Worm (Caenorhabditis elegans) whole organism, L4 larva: ENCODE results near the gene rgs-4.

Experiments
- D1046.2 ChIP-seq: fragments of 200-800 bp; sonication (Bioruptor generic); IDR thresholded peaks from 2 replicates; pipeline ENCODE4 v1.3.6; 2022; ENCODE audit warnings: missing genetic modification characterization, missing compliant biosample characterization
- R02D3.7 ChIP-seq: fragments of 150-350 bp; sonication (generic microtip); optimal IDR thresholded peaks from 3 replicates; lab custom pipeline; 2014; ENCODE audit warnings: missing biosample characterization, missing genetic modification characterization
- T20F7.1 ChIP-seq: fragments of 200-800 bp; sonication (Bioruptor generic); optimal IDR thresholded peaks from 2 replicates; lab custom pipeline; 2018; ENCODE audit warnings: mild to moderate bottlenecking, missing genetic modification characterization, missing compliant biosample characterization
- T26A8.4 ChIP-seq: fragments of 200-800 bp; sonication (Bioruptor generic); IDR thresholded peaks from 2 replicates; pipeline ENCODE4 v1.3.6; 2022; ENCODE audit warnings: missing genetic modification characterization, missing compliant biosample characterization
- Y48G9A.11 ChIP-seq: fragments of 200-800 bp; sonication (Bioruptor generic); IDR thresholded peaks from 2 replicates; pipeline ENCODE4 v1.3.6; 2022; ENCODE audit warnings: missing genetic modification reagents, missing genetic modification characterization, missing compliant biosample characterization
- Y75B8A.6 ChIP-seq: fragments of 200-800 bp; sonication (Bioruptor generic); IDR thresholded peaks from 2 replicates; pipeline ENCODE4 v1.3.6; 2022; ENCODE audit warnings: missing genetic modification reagents, missing genetic modification characterization, missing compliant biosample characterization
- ZK546.5 ChIP-seq, 2 experiments: sonication (generic microtip); optimal IDR thresholded peaks; 2 replicates each; lab custom pipeline; 2017; ENCODE audit warnings: missing biosample characterization in 2 of 2, missing genetic modification characterization in 2 of 2
- aha-1 ChIP-seq: fragments of 150-350 bp; peaks from one replicate; lab custom pipeline; 2014; ENCODE audit warnings: missing biosample characterization, missing genetic modification characterization
- arid-1 ChIP-seq: fragments of 200-800 bp; sonication (Bioruptor generic); conservative IDR thresholded peaks from 2 replicates; pipeline ENCODE4 v1.3.6; 2022; ENCODE audit warnings: missing genetic modification reagents, missing genetic modification characterization, missing compliant biosample characterization
- ceh-20 ChIP-seq: fragments of 200-800 bp; sonication (Bioruptor generic); IDR thresholded peaks from 2 replicates; pipeline ENCODE4 v1.3.6; 2022; ENCODE audit warnings: missing genetic modification reagents, missing genetic modification characterization, missing compliant biosample characterization
- ceh-44 ChIP-seq: fragments of 200-800 bp; sonication (Bioruptor generic); IDR thresholded peaks from 2 replicates; pipeline ENCODE4 v1.3.6; 2022; ENCODE audit warnings: missing genetic modification reagents, missing genetic modification characterization, missing compliant biosample characterization
- ces-1 ChIP-seq: fragments of 150-350 bp; sonication (generic microtip); optimal IDR thresholded peaks from 4 replicates; lab custom pipeline; 2014; ENCODE audit warnings: missing biosample characterization, missing genetic modification reagents, missing genetic modification characterization
- cey-2 ChIP-seq: sonication (generic microtip); optimal IDR thresholded peaks from 3 replicates; lab custom pipeline; 2017; ENCODE audit warnings: missing genetic modification characterization, mild to moderate bottlenecking, missing compliant biosample characterization, antibody characterized with exemption, borderline replicate concordance; ENCODE audit not compliant: insufficient read depth
- ctbp-1 ChIP-seq: fragments of 200-800 bp; sonication (Bioruptor generic); IDR thresholded peaks from 2 replicates; pipeline ENCODE4 v1.3.6; 2022; ENCODE audit warnings: missing genetic modification reagents, missing genetic modification characterization, missing compliant biosample characterization
- daf-12 ChIP-seq: fragments of 150-350 bp; optimal IDR thresholded peaks from 2 replicates; lab custom pipeline; 2014; ENCODE audit warnings: missing biosample characterization, missing genetic modification reagents, missing genetic modification characterization
- daf-19 ChIP-seq: fragments of 200-800 bp; sonication (Bioruptor generic); conservative IDR thresholded peaks from 2 replicates; pipeline ENCODE4 v1.3.6; 2022; ENCODE audit warnings: missing genetic modification characterization, missing compliant biosample characterization
- dmd-9 ChIP-seq: fragments of 200-800 bp; sonication (Bioruptor generic); IDR thresholded peaks from 2 replicates; pipeline ENCODE4 v1.3.6; 2022; ENCODE audit warnings: missing genetic modification reagents, missing genetic modification characterization, missing compliant biosample characterization
- dve-1 ChIP-seq: sonication (generic microtip); optimal IDR thresholded peaks from 2 replicates; lab custom pipeline; 2017; ENCODE audit warnings: antibody characterized with exemption, mild to moderate bottlenecking, missing genetic modification characterization, missing compliant biosample characterization; ENCODE audit not compliant: insufficient read depth
- hmg-1.1 ChIP-seq: fragments of 200-800 bp; sonication (Bioruptor generic); IDR thresholded peaks from 2 replicates; pipeline ENCODE4 v1.3.6; 2022; ENCODE audit warnings: missing genetic modification reagents, missing genetic modification characterization, missing compliant biosample characterization
- jun-1 ChIP-seq: fragments of 150-350 bp; optimal IDR thresholded peaks from 2 replicates; lab custom pipeline; 2014; ENCODE audit warnings: missing biosample characterization, missing genetic modification reagents, missing genetic modification characterization
- lin-29 ChIP-seq: fragments of 200-800 bp; sonication (Bioruptor generic); IDR thresholded peaks from 2 replicates; pipeline ENCODE4 v1.3.6; 2022; ENCODE audit warnings: missing genetic modification reagents, missing genetic modification characterization, missing compliant biosample characterization
- lin-38 ChIP-seq: fragments of 200-800 bp; sonication (Bioruptor generic); IDR thresholded peaks from 2 replicates; pipeline ENCODE4 v1.3.6; 2022; ENCODE audit warnings: missing genetic modification reagents, missing genetic modification characterization, missing compliant biosample characterization
- lir-3 ChIP-seq: sonication (generic microtip); optimal IDR thresholded peaks from 2 replicates; lab custom pipeline; 2016; ENCODE audit warnings: mild to moderate bottlenecking, missing genetic modification characterization, missing compliant biosample characterization
- mdl-1 ChIP-seq, 2 experiments: fragments of 150-350 bp in 1 of 2; sonication (generic microtip) in 1 of 2; optimal IDR thresholded peaks; 2 replicates each; lab custom pipeline; 2014 to 2017; ENCODE audit warnings: missing biosample characterization in 2 of 2, missing genetic modification characterization in 2 of 2
- mep-1 ChIP-seq: fragments of 150-350 bp; sonication (generic microtip); optimal IDR thresholded peaks from 3 replicates; lab custom pipeline; 2014; ENCODE audit warnings: missing biosample characterization, missing genetic modification characterization
- mes-2 ChIP-seq: sonication (generic microtip); optimal IDR thresholded peaks from 2 replicates; lab custom pipeline; 2016; ENCODE audit warnings: missing genotype, mild to moderate bottlenecking, missing genetic modification characterization, missing compliant biosample characterization; ENCODE audit not compliant: poor library complexity, severe bottlenecking
- nhr-237 ChIP-seq: sonication (generic microtip); optimal IDR thresholded peaks from 2 replicates; lab custom pipeline; 2017; ENCODE audit warnings: missing biosample characterization, missing genetic modification characterization
- nhr-25 ChIP-seq: sonication (generic microtip); optimal IDR thresholded peaks from 2 replicates; lab custom pipeline; 2017; ENCODE audit warnings: missing genetic modification characterization, mild to moderate bottlenecking, missing compliant biosample characterization, antibody characterized with exemption, moderate library complexity, borderline replicate concordance; ENCODE audit not compliant: insufficient read depth
- nhr-41 ChIP-seq: fragments of 200-800 bp; sonication (Bioruptor generic); IDR thresholded peaks from 2 replicates; pipeline ENCODE4 v1.3.6; 2022; ENCODE audit warnings: missing genetic modification reagents, missing genetic modification characterization, missing compliant biosample characterization
- nhr-48 ChIP-seq: sonication (generic microtip); optimal IDR thresholded peaks from 2 replicates; lab custom pipeline; 2016; ENCODE audit warnings: mild to moderate bottlenecking, missing genetic modification characterization, missing compliant biosample characterization
- nhr-6 ChIP-seq: fragments of 150-350 bp; optimal IDR thresholded peaks from 2 replicates; lab custom pipeline; 2014; ENCODE audit warnings: missing biosample characterization, missing genetic modification characterization
- nhr-77 ChIP-seq: fragments of 150-350 bp; optimal IDR thresholded peaks from 2 replicates; lab custom pipeline; 2014; ENCODE audit warnings: missing biosample characterization, missing genetic modification characterization
- saeg-2 ChIP-seq: fragments of 200-800 bp; sonication (Bioruptor generic); IDR thresholded peaks from 2 replicates; pipeline ENCODE4 v1.3.6; 2022; ENCODE audit warnings: missing genetic modification reagents, missing genetic modification characterization, missing compliant biosample characterization
- sdz-12 ChIP-seq: fragments of 200-800 bp; sonication (Bioruptor generic); optimal IDR thresholded peaks from 2 replicates; lab custom pipeline; 2018; ENCODE audit warnings: mild to moderate bottlenecking, missing genetic modification characterization, missing compliant biosample characterization
- snpc-1.2 ChIP-seq: fragments of 200-800 bp; sonication (Bioruptor generic); IDR thresholded peaks from 2 replicates; pipeline ENCODE4 v1.3.6; 2022; ENCODE audit warnings: missing genetic modification reagents, missing genetic modification characterization, missing compliant biosample characterization
- tag-97 ChIP-seq: fragments of 200-800 bp; sonication (Bioruptor generic); IDR thresholded peaks from 2 replicates; pipeline ENCODE4 v1.3.6; 2022; ENCODE audit warnings: missing genetic modification characterization, missing compliant biosample characterization
- unc-130 ChIP-seq: sonication (generic microtip); optimal IDR thresholded peaks from 2 replicates; lab custom pipeline; 2016; ENCODE audit warnings: missing genetic modification reagents, missing genetic modification characterization, missing compliant biosample characterization
- unc-39 ChIP-seq: sonication (generic microtip); optimal IDR thresholded peaks from 2 replicates; lab custom pipeline; 2017; ENCODE audit warnings: missing biosample characterization, missing genetic modification characterization
- unc-62 ChIP-seq, 3 experiments: fragments of 150-350 bp in 1 of 3; sonication (generic microtip); optimal IDR thresholded peaks in 2 of 3; peaks in 1 of 3; 1 replicate in 1 of 3; 2 replicates in 2 of 3; lab custom pipeline; 2014 to 2017; ENCODE audit warnings: missing biosample characterization in 3 of 3, missing genetic modification characterization in 3 of 3, missing genetic modification reagents in 3 of 3, missing genotype in 1 of 3
- ztf-7 ChIP-seq: fragments of 150-350 bp; optimal IDR thresholded peaks from 2 replicates; lab custom pipeline; 2014; ENCODE audit warnings: missing biosample characterization, missing genetic modification characterization

The rgs-4 gene

DNA sequence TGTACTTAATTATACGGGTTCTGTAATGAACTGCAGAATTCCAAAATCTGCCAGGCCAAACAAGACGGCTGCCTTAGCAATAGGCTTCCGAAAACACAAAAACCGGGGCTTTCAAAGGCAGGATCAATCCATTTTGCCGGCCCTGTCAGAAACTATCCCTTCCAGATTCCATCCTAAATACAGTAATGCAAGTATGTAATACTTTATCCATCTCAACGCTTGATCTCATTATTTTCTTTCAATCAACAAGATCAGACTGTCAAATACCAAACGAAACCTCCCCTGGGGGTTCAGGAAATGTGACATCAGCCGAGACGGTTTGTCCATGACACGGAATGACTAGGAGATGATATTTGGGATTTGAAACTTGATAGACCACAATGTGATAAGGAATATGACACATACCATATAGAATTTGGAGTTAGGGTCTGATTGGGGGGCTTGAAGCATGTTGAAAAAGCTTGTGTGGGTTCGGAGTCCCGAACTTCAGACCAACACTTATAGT, 28.4 kb upstream of the rgs-4 start:
- no peak for TF ChIP-seq mep-1 (tag; lab: Kevin White, UChicago)
- no peak for TF ChIP-seq Y75B8A.6
- TF ChIP-seq D1046.2 (GFP tag; lab: Robert Waterston, UW) = 0 out of 2 replicates have a peak, but pooled peaks have one; percentile 10
- no peak for TF ChIP-seq dmd-9
- peak; percentile 60; the same call in 1 of the 2 replicates for TF ChIP-seq daf-19 (GFP tag; lab: Robert Waterston, UW)
- TF ChIP-seq snpc-1.2 (GFP tag; lab: Robert Waterston, UW) = no peak
- peak in 1 of 2 experiments; percentile 96 for TF ChIP-seq unc-62 (GFP tag; optimal IDR thresholded peaks at IDR 0.05 in 1 of 2; lab: Kevin White, UChicago)
- no peak for TF ChIP-seq unc-62 (tag; optimal IDR thresholded peaks at IDR 0.05; lab: Kevin White, UChicago)
- no peak for TF ChIP-seq ctbp-1 (GFP tag; lab: Robert Waterston, UW)
- no peak for TF ChIP-seq ceh-44
- TF ChIP-seq unc-130 = no peak
- TF ChIP-seq saeg-2 = no peak
- TF ChIP-seq aha-1 = peak; percentile 69
- no peak for TF ChIP-seq arid-1 (GFP tag; lab: Robert Waterston, UW)
- no peak for TF ChIP-seq mes-2 (tag; lab: Kevin White, UChicago)

DNA sequence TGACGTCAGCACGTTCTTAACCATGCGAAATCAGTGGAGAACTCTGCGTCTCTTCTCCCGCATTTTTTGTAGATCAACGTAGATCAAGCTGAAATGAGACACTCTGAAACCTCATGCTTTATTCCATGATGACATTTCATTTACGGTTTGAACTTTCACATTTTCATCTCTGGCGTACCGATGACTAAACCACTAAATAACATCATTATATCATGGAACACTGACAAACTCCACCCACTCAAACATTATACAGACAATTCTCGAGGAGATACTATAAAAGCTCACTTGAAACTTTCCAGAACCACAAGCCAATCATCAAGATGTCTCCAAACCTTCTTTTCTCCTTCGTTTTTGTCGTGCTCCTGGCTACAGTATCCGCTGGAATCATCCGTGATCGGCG, 27.7 kb upstream of the rgs-4 start, which contains the start of gene nspe-7:
TSS of gene nspe-7 (plus strand) at position 301 of the 400 bp plus-strand sequence.
- TF ChIP-seq ceh-44 = no peak
- TF ChIP-seq lin-29 (GFP tag; lab: Robert Waterston, UW) = no peak
- no peak for TF ChIP-seq nhr-48
- TF ChIP-seq T26A8.4 (GFP tag; lab: Robert Waterston, UW) = no peak
- TF ChIP-seq ztf-7 (tag; lab: Kevin White, UChicago) = no peak
- TF ChIP-seq Y48G9A.11 = no peak
- TF ChIP-seq tag-97 (GFP tag; lab: Robert Waterston, UW) = no peak
- TF ChIP-seq jun-1 (tag; lab: Kevin White, UChicago) = no peak
- TF ChIP-seq nhr-237 (tag; lab: Kevin White, UChicago) = no peak
- no peak for TF ChIP-seq nhr-41 (GFP tag; lab: Robert Waterston, UW)

DNA sequence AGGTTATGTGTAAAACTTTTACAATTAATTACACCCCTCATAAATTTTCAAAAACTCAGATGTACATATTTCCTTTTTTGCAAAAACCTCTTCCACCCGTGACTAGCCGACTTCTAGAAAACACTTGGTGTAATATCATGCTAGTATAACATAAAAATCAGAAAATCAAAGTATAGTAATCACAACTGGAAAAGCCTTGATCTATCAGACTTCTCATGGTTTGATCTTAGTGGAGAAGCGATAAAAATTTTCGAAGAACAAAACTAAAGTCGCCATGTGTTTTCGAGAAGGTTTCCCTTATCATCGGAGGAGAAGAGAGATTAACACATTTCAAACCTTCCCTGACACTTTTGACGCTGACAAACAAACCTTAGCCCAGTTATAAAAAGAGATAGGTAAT, 26.0 kb upstream of the rgs-4 start, which contains the start of gene nspe-5:
TSS of gene nspe-5 (plus strand) at position 301 of the 400 bp plus-strand sequence.
- no peak for TF ChIP-seq unc-130
- TF ChIP-seq R02D3.7 (tag; lab: Kevin White, UChicago) = no peak
- TF ChIP-seq unc-62 (GFP tag; optimal IDR thresholded peaks at IDR 0.05 in 1 of 2; lab: Kevin White, UChicago) = peak in 1 of 2 experiments; percentile 32
- TF ChIP-seq unc-62 (tag; optimal IDR thresholded peaks at IDR 0.05; lab: Kevin White, UChicago) = no peak

DNA sequence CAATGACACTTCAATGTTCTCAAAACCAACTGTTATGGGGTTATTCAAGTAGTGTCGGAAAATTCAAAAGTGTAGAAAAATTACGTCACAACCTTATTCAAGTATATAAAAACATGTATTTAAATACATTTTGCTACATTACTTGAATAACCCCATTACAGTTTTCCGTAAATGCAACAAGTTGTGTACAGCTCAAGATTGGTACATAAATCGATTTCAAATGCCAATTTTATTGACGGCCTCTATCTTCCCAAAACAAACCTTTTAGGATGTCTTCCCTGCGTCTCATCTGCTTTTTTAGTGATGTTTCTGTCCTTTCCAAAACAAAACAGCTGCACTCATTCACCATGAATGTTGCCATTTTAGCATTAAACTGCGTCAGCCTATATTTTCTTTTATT, 25.2 kb upstream of the rgs-4 start, which contains the start of gene Y38E10A.28:
TSS of gene Y38E10A.28 (plus strand) at position 301 of the 400 bp plus-strand sequence.
- TF ChIP-seq nhr-6 (tag; lab: Kevin White, UChicago) (no peak), unc-62 (GFP tag; optimal IDR thresholded peaks at IDR 0.05 in 1 of 2; lab: Kevin White, UChicago) (peak in 1 of 2 experiments; percentile 83), unc-62 (tag; optimal IDR thresholded peaks at IDR 0.05; lab: Kevin White, UChicago) (no peak)
- TF ChIP-seq, all 104 proteins: peak for 1

DNA sequence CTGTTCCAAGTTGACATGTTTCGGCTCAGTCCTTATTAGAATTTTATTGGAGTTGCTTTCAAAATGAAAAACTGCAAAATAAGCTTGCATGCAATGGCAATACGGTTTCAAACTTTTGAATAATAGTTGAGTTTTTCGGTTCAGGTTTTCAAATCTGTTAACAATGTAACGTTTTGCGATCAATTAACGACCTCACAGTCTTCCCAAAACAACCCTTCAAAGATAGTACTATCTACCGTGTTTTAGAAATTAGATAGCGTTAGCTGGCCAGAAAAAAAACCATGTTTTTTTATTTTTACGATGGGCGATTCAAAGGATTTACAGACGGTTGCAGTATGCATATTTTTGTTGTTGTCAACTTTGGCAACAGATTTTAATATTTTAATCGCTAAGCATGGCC, 23.7 kb upstream of the rgs-4 start, which contains the start of gene Y38E10A.34:
TSS of gene Y38E10A.34 (plus strand) at position 301 of the 400 bp plus-strand sequence.
- TF ChIP-seq ZK546.5 (tag; optimal IDR thresholded peaks at IDR 0.05; lab: Kevin White, UChicago) = no peak
- no peak for TF ChIP-seq unc-130
- no peak for TF ChIP-seq lin-38
- TF ChIP-seq sdz-12 (GFP tag; lab: Kevin White, UChicago) = no peak
- no peak for TF ChIP-seq nhr-77 (tag; lab: Kevin White, UChicago)
- no peak for TF ChIP-seq ceh-20
- TF ChIP-seq ces-1 (GFP tag; lab: Kevin White, UChicago) = no peak
- no peak for TF ChIP-seq nhr-25 (tag; lab: Kevin White, UChicago)
- TF ChIP-seq mdl-1 (tag; optimal IDR thresholded peaks at IDR 0.05; lab: Kevin White, UChicago) = no peak
- TF ChIP-seq mes-2 (tag; lab: Kevin White, UChicago) = no peak
- no peak for TF ChIP-seq lir-3
- TF ChIP-seq unc-62 (GFP tag; optimal IDR thresholded peaks at IDR 0.05 in 1 of 2; lab: Kevin White, UChicago) = no peak
- TF ChIP-seq unc-62 (tag; optimal IDR thresholded peaks at IDR 0.05; lab: Kevin White, UChicago) = no peak
- TF ChIP-seq T20F7.1 (GFP tag; lab: Kevin White, UChicago) = no peak
- no peak for TF ChIP-seq cey-2 (tag; lab: Kevin White, UChicago)
- TF ChIP-seq unc-39 = no peak
- TF ChIP-seq hmg-1.1 (GFP tag; lab: Robert Waterston, UW) = no peak
- TF ChIP-seq dve-1 = no peak
- TF ChIP-seq daf-12 (tag; lab: Kevin White, UChicago) = no peak
